Fruit fly (Drosophila melanogaster) whole organism, embryonic: ENCODE measurements around the gene CG14820.

Experiments
- Abd-B ChIP-seq: fragments of 200-800 bp; sonication (Bioruptor generic); optimal IDR thresholded peaks from 2 replicates; lab custom pipeline; 2018; ENCODE audit warnings: missing biosample characterization, mild to moderate bottlenecking, missing genetic modification characterization, moderate library complexity
- Asciz ChIP-seq: fragments of 200-800 bp; sonication (Bioruptor generic); optimal IDR thresholded peaks from 2 replicates; lab custom pipeline; 2017; ENCODE audit warnings: missing biosample characterization, mild to moderate bottlenecking, missing genetic modification characterization, missing genetic modification reagents
- CG10979 ChIP-seq: fragments of 200-800 bp; sonication (Bioruptor generic); optimal IDR thresholded peaks from 2 replicates; lab custom pipeline; 2018; ENCODE audit warnings: missing biosample characterization, mild to moderate bottlenecking, missing genetic modification characterization, moderate library complexity
- CG11504 ChIP-seq: fragments of 200-800 bp; sonication (Bioruptor generic); optimal IDR thresholded peaks from 3 replicates; lab custom pipeline; 2019; ENCODE audit warnings: missing biosample characterization, mild to moderate bottlenecking, missing genetic modification characterization, moderate library complexity
- CG12744 ChIP-seq: fragments of 200-800 bp; sonication (Bioruptor generic); optimal IDR thresholded peaks from 2 replicates; lab custom pipeline; 2016; ENCODE audit warnings: missing biosample characterization, missing genetic modification characterization
- CG14710 ChIP-seq: fragments of 200-800 bp; sonication (Bioruptor generic); optimal IDR thresholded peaks from 3 replicates; lab custom pipeline; 2019; ENCODE audit warnings: missing biosample characterization, mild to moderate bottlenecking, missing genetic modification characterization, moderate library complexity
- CG1602 ChIP-seq: fragments of 200-800 bp; sonication (Bioruptor generic); optimal IDR thresholded peaks from 3 replicates; lab custom pipeline; 2016; ENCODE audit warnings: missing biosample characterization, missing genetic modification characterization
- CG17568 ChIP-seq: fragments of 200-800 bp; sonication (Bioruptor generic); optimal IDR thresholded peaks from 2 replicates; lab custom pipeline; 2018; ENCODE audit warnings: missing biosample characterization, mild to moderate bottlenecking, missing genetic modification characterization, moderate library complexity
- CG3163 ChIP-seq: fragments of 200-800 bp; sonication (Bioruptor generic); optimal IDR thresholded peaks from 3 replicates; lab custom pipeline; 2016; ENCODE audit warnings: missing biosample characterization, missing genetic modification characterization
- CG3407 ChIP-seq: fragments of 200-800 bp; sonication (Bioruptor generic); optimal IDR thresholded peaks from 2 replicates; lab custom pipeline; 2018; ENCODE audit warnings: missing biosample characterization, mild to moderate bottlenecking, missing genetic modification characterization
- CG3847 ChIP-seq: fragments of 200-800 bp; sonication (Bioruptor generic); IDR thresholded peaks from 2 replicates; pipeline ENCODE4 v1.3.6; 2022; ENCODE audit warnings: missing biosample characterization, missing genetic modification characterization
- CG4282 ChIP-seq: fragments of 200-800 bp; sonication (Bioruptor generic); optimal IDR thresholded peaks from 2 replicates; lab custom pipeline; 2016; ENCODE audit warnings: missing biosample characterization, missing genetic modification characterization
- CG4328 ChIP-seq: fragments of 200-800 bp; sonication (Bioruptor generic); optimal IDR thresholded peaks from 3 replicates; lab custom pipeline; 2017; ENCODE audit warnings: missing biosample characterization, missing genetic modification reagents, missing genetic modification characterization
- CG6654 ChIP-seq: fragments of 200-800 bp; sonication (Bioruptor generic); optimal IDR thresholded peaks from 2 replicates; lab custom pipeline; 2017; ENCODE audit warnings: missing biosample characterization, mild to moderate bottlenecking, missing genetic modification characterization
- CG6791 ChIP-seq: fragments of 200-800 bp; sonication (Bioruptor generic); IDR thresholded peaks from 3 replicates; pipeline ENCODE4 v1.3.6; 2022; ENCODE audit warnings: missing biosample characterization, missing genetic modification characterization; ENCODE audit not compliant: partially characterized antibody
- CG7556 ChIP-seq: fragments of 200-800 bp; sonication (Bioruptor generic); optimal IDR thresholded peaks from 2 replicates; lab custom pipeline; 2017; ENCODE audit warnings: missing biosample characterization, mild to moderate bottlenecking, missing genetic modification characterization
- CG8281 ChIP-seq: fragments of 200-800 bp; sonication (Bioruptor generic); optimal IDR thresholded peaks from 2 replicates; lab custom pipeline; 2018; ENCODE audit warnings: missing biosample characterization, mild to moderate bottlenecking, missing genetic modification characterization, moderate library complexity
- Eip74EF ChIP-seq, 2 experiments: fragments of 200-800 bp in 1 of 2; fragments of >200 bp in 1 of 2; sonication (Bioruptor generic) in 1 of 2; optimal IDR thresholded peaks; 2 replicates each; lab custom pipeline; 2017 to 2019; ENCODE audit warnings: missing biosample characterization in 2 of 2, missing genetic modification characterization in 2 of 2, mild to moderate bottlenecking in 1 of 2, moderate library complexity in 1 of 2
- Fer1 ChIP-seq: fragments of 200-800 bp; sonication (Bioruptor generic); optimal IDR thresholded peaks from 2 replicates; lab custom pipeline; 2017; ENCODE audit warnings: missing biosample characterization, mild to moderate bottlenecking, missing genetic modification characterization
- HmgD ChIP-seq: fragments of 200-800 bp; sonication (Bioruptor generic); optimal IDR thresholded peaks from 3 replicates; lab custom pipeline; 2016; ENCODE audit warnings: missing biosample characterization, missing genetic modification characterization
- MBD-R2 ChIP-seq: fragments of 200-800 bp; sonication (Bioruptor generic); IDR thresholded peaks from 2 replicates; pipeline ENCODE4 v1.3.6; 2022; ENCODE audit warnings: missing biosample characterization, missing genetic modification characterization
- Mrtf ChIP-seq: fragments of 200-800 bp; sonication (Bioruptor generic); IDR thresholded peaks from 3 replicates; pipeline ENCODE4 v1.3.6; 2022; ENCODE audit warnings: missing biosample characterization, missing genetic modification characterization
- Neu2 ChIP-seq: fragments of 200-800 bp; sonication (Bioruptor generic); optimal IDR thresholded peaks from 3 replicates; lab custom pipeline; 2016; ENCODE audit warnings: missing biosample characterization, missing genetic modification characterization, borderline replicate concordance
- Oli ChIP-seq: fragments of 200-800 bp; sonication (Bioruptor generic); optimal IDR thresholded peaks from 2 replicates; lab custom pipeline; 2018; ENCODE audit warnings: missing biosample characterization, mild to moderate bottlenecking, missing genetic modification characterization, moderate library complexity
- Vsx1 ChIP-seq: fragments of 200-800 bp; sonication (Bioruptor generic); optimal IDR thresholded peaks from 2 replicates; lab custom pipeline; 2017; ENCODE audit warnings: missing biosample characterization, mild to moderate bottlenecking, missing genetic modification characterization, missing genetic modification reagents
- amos ChIP-seq: fragments of 200-800 bp; sonication (Bioruptor generic); IDR thresholded peaks from 2 replicates; pipeline ENCODE4 v1.3.6; 2022; ENCODE audit warnings: missing biosample characterization, missing genetic modification characterization; ENCODE audit not compliant: partially characterized antibody
- ara ChIP-seq: fragments of 200-800 bp; sonication (Bioruptor generic); IDR thresholded peaks from 2 replicates; pipeline ENCODE4 v1.3.6; 2022; ENCODE audit warnings: missing biosample characterization, missing genetic modification characterization
- emc ChIP-seq: fragments of 200-800 bp; sonication (Bioruptor generic); optimal IDR thresholded peaks from 2 replicates; lab custom pipeline; 2016; ENCODE audit warnings: missing biosample characterization, missing genetic modification characterization
- fd102C ChIP-seq: fragments of 200-800 bp; sonication (Bioruptor generic); optimal IDR thresholded peaks from 2 replicates; lab custom pipeline; 2018; ENCODE audit warnings: missing biosample characterization, mild to moderate bottlenecking, missing genetic modification characterization, moderate library complexity
- fru ChIP-seq: fragments of >200 bp; optimal IDR thresholded peaks from 2 replicates; lab custom pipeline; 2017
- gcm2 ChIP-seq: fragments of 200-800 bp; sonication (Bioruptor generic); optimal IDR thresholded peaks from 2 replicates; lab custom pipeline; 2016; ENCODE audit warnings: missing biosample characterization, missing genetic modification characterization
- hkb ChIP-seq, 2 experiments: fragments of 200-800 bp in 1 of 2; fragments of >200 bp in 1 of 2; sonication (Bioruptor generic) in 1 of 2; IDR thresholded peaks in 1 of 2; optimal IDR thresholded peaks in 1 of 2; 2 replicates each; pipeline versions ENCODE4 v1.3.6 to Lab custom; 2017 to 2022; ENCODE audit warnings: missing biosample characterization in 1 of 2, missing genetic modification characterization in 1 of 2
- insv ChIP-seq, 2 experiments: fragments of 200-800 bp; sonication (Bioruptor generic); optimal IDR thresholded peaks; 3 replicates each; lab custom pipeline; 2016 to 2018; ENCODE audit warnings: missing biosample characterization in 2 of 2, missing genetic modification characterization in 2 of 2
- jigr1 ChIP-seq: fragments of 200-800 bp; sonication (Bioruptor generic); IDR thresholded peaks from 3 replicates; pipeline ENCODE4 v1.3.6; 2022; ENCODE audit warnings: missing biosample characterization, missing genetic modification characterization
- jumu ChIP-seq: fragments of 200-800 bp; sonication (Bioruptor generic); optimal IDR thresholded peaks from 3 replicates; lab custom pipeline; 2016; ENCODE audit warnings: missing biosample characterization, missing genetic modification characterization
- klu ChIP-seq: fragments of 200-800 bp; sonication (Bioruptor generic); IDR thresholded peaks from 2 replicates; pipeline ENCODE4 v1.3.6; 2022; ENCODE audit warnings: missing biosample characterization, missing genetic modification characterization
- lilli ChIP-seq: fragments of 200-800 bp; sonication (Bioruptor generic); optimal IDR thresholded peaks from 3 replicates; lab custom pipeline; 2016; ENCODE audit warnings: missing biosample characterization, missing genetic modification characterization
- lov ChIP-seq, 2 experiments: fragments of 200-800 bp in 1 of 2; fragments of >200 bp in 1 of 2; sonication (Bioruptor generic) in 1 of 2; IDR thresholded peaks in 1 of 2; optimal IDR thresholded peaks in 1 of 2; 2 replicates in 1 of 2; 3 replicates in 1 of 2; pipeline versions ENCODE4 v1.3.6 to Lab custom; 2017 to 2022; ENCODE audit warnings: missing biosample characterization in 1 of 2, missing genetic modification characterization in 1 of 2
- maf-S ChIP-seq: fragments of 200-800 bp; sonication (Bioruptor generic); optimal IDR thresholded peaks from 2 replicates; lab custom pipeline; 2016; ENCODE audit warnings: missing biosample characterization, missing genetic modification characterization
- nerfin-1 ChIP-seq: fragments of 200-800 bp; sonication (Bioruptor generic); optimal IDR thresholded peaks from 3 replicates; lab custom pipeline; 2019; ENCODE audit warnings: missing biosample characterization, mild to moderate bottlenecking, missing genetic modification characterization, moderate library complexity
- oc ChIP-seq: fragments of 200-800 bp; sonication (Bioruptor generic); optimal IDR thresholded peaks from 2 replicates; lab custom pipeline; 2018; ENCODE audit warnings: missing biosample characterization, mild to moderate bottlenecking, missing genetic modification characterization, moderate library complexity
- pho ChIP-seq: fragments of 200-800 bp; sonication (Bioruptor generic); optimal IDR thresholded peaks from 2 replicates; lab custom pipeline; 2016; ENCODE audit warnings: missing biosample characterization, missing genetic modification characterization
- prd ChIP-seq, 3 experiments: fragments of >200 bp in 2 of 3; fragments of 200-800 bp in 1 of 3; sonication (Bioruptor generic) in 1 of 3; optimal IDR thresholded peaks in 2 of 3; IDR thresholded peaks in 1 of 3; 2 replicates in 2 of 3; 3 replicates in 1 of 3; pipeline versions ENCODE4 v1.3.6 to Lab custom; 2017 to 2022; ENCODE audit warnings: missing biosample characterization in 1 of 3, missing genetic modification characterization in 1 of 3
- repo ChIP-seq: fragments of 200-800 bp; sonication (Bioruptor generic); optimal IDR thresholded peaks from 2 replicates; lab custom pipeline; 2016; ENCODE audit warnings: missing biosample characterization, missing genetic modification characterization
- run ChIP-seq: fragments of 200-800 bp; sonication (Bioruptor generic); optimal IDR thresholded peaks from 3 replicates; lab custom pipeline; 2018; ENCODE audit warnings: missing biosample characterization, mild to moderate bottlenecking, missing genetic modification characterization
- sima ChIP-seq: fragments of 200-800 bp; sonication (Bioruptor generic); optimal IDR thresholded peaks from 2 replicates; lab custom pipeline; 2016; ENCODE audit warnings: missing biosample characterization, missing genetic modification characterization
- tna ChIP-seq: fragments of 200-800 bp; sonication (Bioruptor generic); IDR thresholded peaks from 2 replicates; pipeline ENCODE4 v1.3.6; 2022; ENCODE audit warnings: missing biosample characterization, missing genetic modification characterization; ENCODE audit not compliant: partially characterized antibody

The CG14820 gene

dm6 chr3L:6968961-6969814, 36.5 kb downstream of the CG14820 start, which contains the start of the genes Mis12 and CG9953 (continued):
- TF ChIP-seq CG12744 (GFP tag; lab: Kevin White, UChicago) (no peak), CG4328 (GFP tag; lab: Kevin White, UChicago) (no peak), CG8281 (tag; lab: Kevin White, UChicago) (no peak), oc (no peak), repo (GFP tag; lab: Kevin White, UChicago) (no peak), Neu2 (GFP tag; lab: Kevin White, UChicago) (no peak), fru (lab: Kevin White, UChicago) (no peak), CG6791 (GFP tag; lab: Robert Waterston, UW) (no peak), MBD-R2 (peak; percentile 68), CG6654 (no peak), Mrtf (GFP tag; lab: Robert Waterston, UW) (no peak), HmgD (GFP tag; lab: Kevin White, UChicago) (no peak), CG3407 (GFP tag; lab: Kevin White, UChicago) (no peak), run (tag; lab: Kevin White, UChicago) (no peak), CG7556 (GFP tag; lab: Kevin White, UChicago) (peak; percentile 47), CG1602 (GFP tag; lab: Kevin White, UChicago) (peak; percentile 49), Asciz (GFP tag; lab: Kevin White, UChicago) (no peak), Vsx1 (no peak), jumu (GFP tag; lab: Kevin White, UChicago) (no peak), klu (no peak), tna (GFP tag; lab: Robert Waterston, UW) (no peak), emc (GFP tag; lab: Kevin White, UChicago) (no peak), CG14710 (peak; percentile 56), maf-S (GFP tag; lab: Kevin White, UChicago) (no peak), lilli (GFP tag; lab: Kevin White, UChicago) (peak; percentile 47), hkb (optimal IDR thresholded peaks at IDR 0.05; lab: Kevin White, UChicago) (no peak), hkb (GFP tag; IDR thresholded peaks at IDR 0.05; lab: Robert Waterston, UW) (0 out of 2 replicates have a peak, but pooled peaks have one; percentile 21), insv (GFP tag; optimal IDR thresholded peaks at IDR 0.05; lab: Kevin White, UChicago) (no peak), CG10979 (tag; lab: Kevin White, UChicago) (peak; percentile 15), nerfin-1 (tag; lab: Kevin White, UChicago) (no peak), pho (GFP tag; lab: Kevin White, UChicago) (no peak), CG3163 (GFP tag; lab: Kevin White, UChicago) (no peak), CG4282 (GFP tag; lab: Kevin White, UChicago) (no peak), prd (optimal IDR thresholded peaks at IDR 0.05; lab: Kevin White, UChicago) (no peak), prd (GFP tag; IDR thresholded peaks at IDR 0.05; lab: Robert Waterston, UW) (peak; percentile 38; the same call in 2 of the 3 replicates), sima (GFP tag; lab: Kevin White, UChicago) (no peak), CG17568 (no peak), Eip74EF (GFP tag; optimal IDR thresholded peaks at IDR 0.05; lab: Kevin White, UChicago) (peak in 1 of 2 experiments; percentile 17), gcm2 (GFP tag; lab: Kevin White, UChicago) (no peak), Fer1 (GFP tag; lab: Kevin White, UChicago) (no peak), jigr1 (GFP tag; lab: Robert Waterston, UW) (no peak), CG3847 (GFP tag; lab: Robert Waterston, UW) (no peak), amos (GFP tag; lab: Robert Waterston, UW) (no peak), Oli (tag; lab: Kevin White, UChicago) (peak; percentile 11), lov (optimal IDR thresholded peaks at IDR 0.05; lab: Kevin White, UChicago) (no peak), lov (GFP tag; IDR thresholded peaks at IDR 0.05; lab: Robert Waterston, UW) (no peak), fd102C (no peak), ara (no peak), CG11504 (tag; lab: Kevin White, UChicago) (peak; percentile 55), Abd-B (GFP tag; lab: Kevin White, UChicago) (peak; percentile 32)
